Fruit fly (Drosophila melanogaster): ENCODE measurements around the gene Raf.

The Raf gene

DNA sequence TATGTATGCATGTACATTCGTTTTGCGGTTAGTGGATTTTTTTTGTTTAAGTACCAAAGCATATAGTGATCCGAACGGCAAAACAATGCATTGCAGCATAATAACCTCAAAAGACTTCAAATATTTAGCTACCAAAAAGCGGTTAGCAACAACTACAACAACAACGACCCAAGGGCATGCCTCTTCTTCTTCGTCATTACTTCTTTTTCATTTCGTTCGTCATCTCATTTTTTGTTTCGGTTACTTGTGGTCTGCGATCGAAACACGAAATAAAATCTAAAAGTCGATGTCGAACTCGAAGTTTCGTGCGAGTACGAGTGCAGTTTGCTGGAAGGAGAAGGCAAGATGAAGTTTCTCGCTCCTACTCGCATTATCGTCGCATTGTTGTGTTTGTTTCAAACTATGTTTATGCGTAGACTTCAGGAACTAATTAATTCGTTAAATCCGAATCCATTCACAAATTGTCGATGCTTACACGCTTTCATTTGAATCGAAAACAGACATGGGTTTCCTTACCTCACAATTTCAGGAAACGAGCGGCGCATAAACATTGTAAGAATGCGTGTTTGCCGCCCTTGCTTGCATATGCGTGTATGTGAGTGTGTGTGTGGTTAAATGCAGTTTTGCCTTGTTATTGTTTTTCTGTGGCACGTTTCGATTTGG lies 3.6 kb downstream of the Raf start (continued):
- TF ChIP-seq Blimp-1 (GFP tag; optimal IDR thresholded peaks at IDR 0.05) (peak; percentile 77), CG4318 (GFP tag; optimal IDR thresholded peaks at IDR 0.05) (peak; percentile 63), CG11902 (GFP tag; optimal IDR thresholded peaks at IDR 0.05) (peak; percentile 76), dac (GFP tag; optimal IDR thresholded peaks at IDR 0.05) (peak; percentile 76), CG16779 (tag; optimal IDR thresholded peaks at IDR 0.05) (peak; percentile 89), Eip93F (GFP tag; optimal IDR thresholded peaks at IDR 0.05) (peak; percentile 81), CG1621 (tag; optimal IDR thresholded peaks at IDR 0.05) (peak; percentile 93), CG10631 (GFP tag; optimal IDR thresholded peaks at IDR 0.05) (peak; percentile 89), achi (GFP tag; optimal IDR thresholded peaks at IDR 0.05) (peak; percentile 87), CG9139 (GFP tag; optimal IDR thresholded peaks at IDR 0.05) (peak; percentile 83), CG6792 (GFP tag; optimal IDR thresholded peaks at IDR 0.05) (peak; percentile 91), pdm3 (GFP tag; optimal IDR thresholded peaks at IDR 0.05) (peak; percentile 93), CG15336 (GFP tag; IDR thresholded peaks at IDR 0.05) (peak; percentile 90), CG6808 (GFP tag; optimal IDR thresholded peaks at IDR 0.05) (peak; percentile 85), CG3032 (tag; optimal IDR thresholded peaks at IDR 0.05) (peak; percentile 93), CG3919 (GFP tag; optimal IDR thresholded peaks at IDR 0.05) (peak; percentile 95), Sox15 (GFP tag; optimal IDR thresholded peaks at IDR 0.05) (peak; percentile 70), CG6163 (GFP tag; IDR thresholded peaks at IDR 0.05) (peak; percentile 97), acj6 (GFP tag; optimal IDR thresholded peaks at IDR 0.05) (peak; percentile 90), Hr4 (GFP tag; optimal IDR thresholded peaks at IDR 0.05) (peak; percentile 80), CG6854 (GFP tag; optimal IDR thresholded peaks at IDR 0.05) (peak; percentile 91), CG8319 (GFP tag; optimal IDR thresholded peaks at IDR 0.05) (peak; percentile 86), net (GFP tag; optimal IDR thresholded peaks at IDR 0.05) (peak; percentile 93), svp (GFP tag) (peak; percentile 97), cyc (GFP tag; optimal IDR thresholded peaks at IDR 0.05) (peak; percentile 94), salr (GFP tag; optimal IDR thresholded peaks at IDR 0.05) (peak; percentile 79 to 91), ss (GFP tag; optimal IDR thresholded peaks at IDR 0.05) (peak; percentile 95), spab (GFP tag; optimal IDR thresholded peaks at IDR 0.05) (peak; percentile 85)

- TF ChIP-seq Hr4 (GFP tag; optimal IDR thresholded peaks at IDR 0.05) (peak; percentile 99), CG16779 (tag; optimal IDR thresholded peaks at IDR 0.05) (peak; percentile 98), CG8632 (GFP tag; optimal IDR thresholded peaks at IDR 0.05) (peak; percentile 99), CG9139 (GFP tag; optimal IDR thresholded peaks at IDR 0.05) (peak; percentile 97), Hr39 (GFP tag; optimal IDR thresholded peaks at IDR 0.05) (peak; percentile 99), CG15336 (GFP tag; IDR thresholded peaks at IDR 0.05) (peak; percentile 99), net (GFP tag; optimal IDR thresholded peaks at IDR 0.05) (peak; percentile 98), Ets96B (tag; optimal IDR thresholded peaks at IDR 0.05) (peak; percentile 99), fkh (GFP tag; optimal IDR thresholded peaks at IDR 0.05) (peak; percentile 85), CG10631 (GFP tag; optimal IDR thresholded peaks at IDR 0.05) (peak; percentile 99), spab (GFP tag; optimal IDR thresholded peaks at IDR 0.05) (peak; percentile 98), svp (GFP tag) (peak; percentile 100), Gug (GFP tag; IDR thresholded peaks at IDR 0.05) (peak; percentile 99), cyc (GFP tag; optimal IDR thresholded peaks at IDR 0.05) (peak; percentile 99), Blimp-1 (GFP tag; optimal IDR thresholded peaks at IDR 0.05) (peak; percentile 97), Met (GFP tag; optimal IDR thresholded peaks at IDR 0.05) (peak; percentile 100), dac (GFP tag; optimal IDR thresholded peaks at IDR 0.05) (peak; percentile 99), OdsH (GFP tag; optimal IDR thresholded peaks at IDR 0.05) (peak; percentile 99), CG8119 (GFP tag; IDR thresholded peaks at IDR 0.05) (peak; percentile 100), CG4318 (GFP tag; optimal IDR thresholded peaks at IDR 0.05) (peak; percentile 99), Hr38 (GFP tag; optimal IDR thresholded peaks at IDR 0.05) (peak; percentile 67), Sox15 (GFP tag; optimal IDR thresholded peaks at IDR 0.05) (peak; percentile 99), Sox102F (GFP tag; optimal IDR thresholded peaks at IDR 0.05) (peak; percentile 99), salr (GFP tag; optimal IDR thresholded peaks at IDR 0.05) (peak; percentile 91 to 99), achi (GFP tag; optimal IDR thresholded peaks at IDR 0.05) (peak; percentile 98), Ets21C (GFP tag; optimal IDR thresholded peaks at IDR 0.05) (peak; percentile 98), eg (GFP tag; IDR thresholded peaks at IDR 0.05) (peak; percentile 99), lz (GFP tag; optimal IDR thresholded peaks at IDR 0.05) (peak; percentile 99), CG11762 (GFP tag; optimal IDR thresholded peaks at IDR 0.05; ENCODE audit: insufficient read depth) (peak; percentile 97), topi (GFP tag; optimal IDR thresholded peaks at IDR 0.05) (peak; percentile 99), fd59A (GFP tag; optimal IDR thresholded peaks at IDR 0.05) (peak; percentile 99), CG34406 (GFP tag; optimal IDR thresholded peaks at IDR 0.05) (peak; percentile 99), pdm3 (GFP tag; optimal IDR thresholded peaks at IDR 0.05) (peak; percentile 99)
Observed at dm6 chrX:2300293-2301068, 5.2 kb downstream of the Raf start.
